Fruit fly (Drosophila melanogaster) whole organism, embryonic: ENCODE data around the gene CG6126.
A peak's percentile ranks its signal among the peaks of the same experiment; 100 is the strongest.

Experiments
- CG10543 ChIP-seq: fragments of 200-800 bp; sonication (Bioruptor generic); optimal IDR thresholded peaks from 3 replicates; lab custom pipeline; 2017; ENCODE audit warnings: missing biosample characterization, mild to moderate bottlenecking, missing genetic modification characterization, moderate library complexity
- CG11560 ChIP-seq: fragments of 200-800 bp; sonication (Bioruptor generic); IDR thresholded peaks from 3 replicates; pipeline ENCODE4 v1.3.6; 2022; ENCODE audit warnings: missing biosample characterization, missing genetic modification characterization
- CG12391 ChIP-seq: fragments of 200-800 bp; sonication (Bioruptor generic); optimal IDR thresholded peaks from 3 replicates; lab custom pipeline; 2018; ENCODE audit warnings: missing biosample characterization, mild to moderate bottlenecking, missing genetic modification characterization, moderate library complexity
- CG13424 ChIP-seq: fragments of 200-800 bp; sonication (Bioruptor generic); optimal IDR thresholded peaks from 2 replicates; lab custom pipeline; 2019; ENCODE audit warnings: missing biosample characterization, mild to moderate bottlenecking, missing genetic modification characterization, moderate library complexity
- CG13775 ChIP-seq: fragments of 200-800 bp; sonication (Bioruptor generic); optimal IDR thresholded peaks from 3 replicates; lab custom pipeline; 2017; ENCODE audit warnings: missing biosample characterization, mild to moderate bottlenecking, missing genetic modification characterization
- CG14710 ChIP-seq: fragments of 200-800 bp; sonication (Bioruptor generic); optimal IDR thresholded peaks from 3 replicates; lab custom pipeline; 2019; ENCODE audit warnings: missing biosample characterization, mild to moderate bottlenecking, missing genetic modification characterization, moderate library complexity
- CG16779 ChIP-seq: fragments of 200-800 bp; sonication (Bioruptor generic); IDR thresholded peaks from 2 replicates; pipeline ENCODE4 v1.3.6; 2022; ENCODE audit warnings: missing biosample characterization, missing genetic modification characterization
- CG32532 ChIP-seq: fragments of 200-800 bp; sonication (Bioruptor generic); IDR thresholded peaks from 2 replicates; pipeline ENCODE4 v1.3.6; 2022; ENCODE audit warnings: missing biosample characterization, missing genetic modification characterization
- CG6254 ChIP-seq: fragments of 200-800 bp; sonication (Bioruptor generic); optimal IDR thresholded peaks from 3 replicates; lab custom pipeline; 2017; ENCODE audit warnings: mild to moderate bottlenecking, missing biosample characterization, missing genetic modification reagents, missing genetic modification characterization
- CG6683 ChIP-seq: fragments of 200-800 bp; sonication (Bioruptor generic); optimal IDR thresholded peaks from 2 replicates; lab custom pipeline; 2017; ENCODE audit warnings: missing biosample characterization, mild to moderate bottlenecking, missing genetic modification characterization, missing genetic modification reagents
- CG6765 ChIP-seq: fragments of 200-800 bp; sonication (Bioruptor generic); optimal IDR thresholded peaks from 3 replicates; lab custom pipeline; 2017; ENCODE audit warnings: missing biosample characterization, mild to moderate bottlenecking, missing genetic modification characterization
- CG6791 ChIP-seq: fragments of 200-800 bp; sonication (Bioruptor generic); IDR thresholded peaks from 3 replicates; pipeline ENCODE4 v1.3.6; 2022; ENCODE audit warnings: missing biosample characterization, missing genetic modification characterization; ENCODE audit not compliant: partially characterized antibody
- CG8359 ChIP-seq: fragments of 200-800 bp; sonication (Bioruptor generic); optimal IDR thresholded peaks from 2 replicates; lab custom pipeline; 2017; ENCODE audit warnings: missing biosample characterization, mild to moderate bottlenecking, missing genetic modification characterization, borderline replicate concordance
- CG9609 ChIP-seq: fragments of 200-800 bp; sonication (Bioruptor generic); optimal IDR thresholded peaks from 3 replicates; lab custom pipeline; 2016; ENCODE audit warnings: missing biosample characterization, missing genetic modification characterization
- CoRest ChIP-seq: fragments of 200-800 bp; sonication (Bioruptor generic); optimal IDR thresholded peaks from 3 replicates; lab custom pipeline; 2018; ENCODE audit warnings: missing biosample characterization, mild to moderate bottlenecking, missing genetic modification characterization, moderate library complexity
- Dll ChIP-seq: fragments of 200-800 bp; sonication (Bioruptor generic); IDR thresholded peaks from 4 replicates; pipeline ENCODE4 v1.3.6; 2022; ENCODE audit warnings: missing biosample characterization, missing genetic modification characterization; ENCODE audit not compliant: partially characterized antibody
- Dref ChIP-seq: fragments of 200-800 bp; sonication (Bioruptor generic); IDR thresholded peaks from 2 replicates; pipeline ENCODE4 v1.3.6; 2022; ENCODE audit warnings: missing biosample characterization, missing genetic modification characterization
- Gug ChIP-seq: fragments of 200-800 bp; sonication (Bioruptor generic); IDR thresholded peaks from 4 replicates; pipeline ENCODE4 v1.3.6; 2022; ENCODE audit warnings: missing biosample characterization, missing genetic modification characterization
- HLH54F ChIP-seq: fragments of 200-800 bp; sonication (Bioruptor generic); optimal IDR thresholded peaks from 3 replicates; lab custom pipeline; 2016; ENCODE audit warnings: missing biosample characterization, missing genetic modification characterization
- Hr78 ChIP-seq, 2 experiments: fragments of 200-800 bp in 1 of 2; fragments of >200 bp in 1 of 2; sonication (Bioruptor generic) in 1 of 2; optimal IDR thresholded peaks; 2 replicates each; lab custom pipeline; 2017 to 2019; ENCODE audit warnings: missing biosample characterization in 2 of 2, missing genetic modification characterization in 2 of 2, mild to moderate bottlenecking in 1 of 2, moderate library complexity in 1 of 2
- Lim3 ChIP-seq: fragments of 200-800 bp; sonication (Bioruptor generic); IDR thresholded peaks from 2 replicates; pipeline ENCODE4 v1.3.6; 2022; ENCODE audit warnings: missing biosample characterization, missing genetic modification characterization
- Pdp1 ChIP-seq, 2 experiments: fragments of 200-800 bp; sonication (Bioruptor generic); optimal IDR thresholded peaks; 3 replicates each; lab custom pipeline; 2016; ENCODE audit warnings: missing biosample characterization in 2 of 2, missing genetic modification characterization in 2 of 2, mild to moderate bottlenecking in 1 of 2, moderate library complexity in 1 of 2
- Six4 ChIP-seq: fragments of 200-800 bp; sonication (Bioruptor generic); optimal IDR thresholded peaks from 2 replicates; lab custom pipeline; 2016; ENCODE audit warnings: missing biosample characterization, missing genetic modification characterization
- Xbp1 ChIP-seq: fragments of 200-800 bp; sonication (Bioruptor generic); optimal IDR thresholded peaks from 3 replicates; lab custom pipeline; 2016; ENCODE audit warnings: missing biosample characterization, mild to moderate bottlenecking, missing genetic modification characterization
- caup ChIP-seq: fragments of 200-800 bp; sonication (Bioruptor generic); optimal IDR thresholded peaks from 3 replicates; lab custom pipeline; 2017; ENCODE audit warnings: missing biosample characterization, mild to moderate bottlenecking, missing genetic modification characterization, moderate library complexity; ENCODE audit not compliant: severe bottlenecking
- chif ChIP-seq, 2 experiments: fragments of 200-800 bp; sonication (Bioruptor generic); optimal IDR thresholded peaks; 3 replicates each; lab custom pipeline; 2016; ENCODE audit warnings: missing biosample characterization in 2 of 2, missing genetic modification characterization in 2 of 2
- disco-r ChIP-seq: fragments of 200-800 bp; sonication (Bioruptor generic); optimal IDR thresholded peaks from 2 replicates; lab custom pipeline; 2016; ENCODE audit warnings: missing biosample characterization, missing genetic modification characterization
- dmrt99B ChIP-seq: fragments of 200-800 bp; sonication (Bioruptor generic); optimal IDR thresholded peaks from 2 replicates; lab custom pipeline; 2018; ENCODE audit warnings: missing biosample characterization, mild to moderate bottlenecking, missing genetic modification characterization, moderate library complexity
- fru ChIP-seq: fragments of >200 bp; optimal IDR thresholded peaks from 2 replicates; lab custom pipeline; 2017
- gcm ChIP-seq: fragments of 200-800 bp; sonication (Bioruptor generic); optimal IDR thresholded peaks from 2 replicates; lab custom pipeline; 2019; ENCODE audit warnings: missing biosample characterization, mild to moderate bottlenecking, missing genetic modification characterization, moderate library complexity
- grau ChIP-seq: fragments of 200-800 bp; optimal IDR thresholded peaks from 3 replicates; lab custom pipeline; 2019; ENCODE audit warnings: missing biosample characterization, mild to moderate bottlenecking, missing genetic modification characterization, moderate library complexity
- mirr ChIP-seq: fragments of 200-800 bp; sonication (Bioruptor generic); optimal IDR thresholded peaks from 3 replicates; lab custom pipeline; 2018; ENCODE audit warnings: missing biosample characterization, mild to moderate bottlenecking, missing genetic modification characterization
- nerfin-1 ChIP-seq: fragments of 200-800 bp; sonication (Bioruptor generic); optimal IDR thresholded peaks from 3 replicates; lab custom pipeline; 2019; ENCODE audit warnings: missing biosample characterization, mild to moderate bottlenecking, missing genetic modification characterization, moderate library complexity
- nom ChIP-seq: fragments of 200-800 bp; sonication (Bioruptor generic); optimal IDR thresholded peaks from 2 replicates; lab custom pipeline; 2017; ENCODE audit warnings: missing biosample characterization, missing genetic modification characterization, mild to moderate bottlenecking, moderate library complexity, missing genetic modification reagents
- pan ChIP-seq, 4 experiments: fragments of >200 bp in 3 of 4; fragments of 200-800 bp in 1 of 4; sonication (Bioruptor generic) in 1 of 4; optimal IDR thresholded peaks in 3 of 4; IDR thresholded peaks in 1 of 4; 2 replicates each; pipeline versions ENCODE4 v1.3.6 to Lab custom; 2017 to 2022; ENCODE audit warnings: missing biosample characterization in 2 of 4, missing genetic modification characterization in 2 of 4, mixed read lengths in 1 of 4
- pros ChIP-seq: fragments of 200-800 bp; sonication (Bioruptor generic); optimal IDR thresholded peaks from 3 replicates; lab custom pipeline; 2019; ENCODE audit warnings: missing biosample characterization, mild to moderate bottlenecking, missing genetic modification characterization, moderate library complexity
- pum ChIP-seq: fragments of 200-800 bp; sonication (Bioruptor generic); optimal IDR thresholded peaks from 2 replicates; lab custom pipeline; 2016; ENCODE audit warnings: missing biosample characterization, missing genetic modification characterization
- row ChIP-seq: fragments of 200-800 bp; sonication (Bioruptor generic); IDR thresholded peaks from 3 replicates; pipeline ENCODE4 v1.3.6; 2022; ENCODE audit warnings: missing biosample characterization, missing genetic modification characterization
- scrt ChIP-seq: fragments of 200-800 bp; sonication (Bioruptor generic); optimal IDR thresholded peaks from 2 replicates; lab custom pipeline; 2018; ENCODE audit warnings: missing biosample characterization, mild to moderate bottlenecking, missing genetic modification characterization, moderate library complexity
- sens ChIP-seq: fragments of 200-800 bp; sonication (Bioruptor generic); peaks from one replicate; lab custom pipeline; 2016; ENCODE audit warnings: missing biosample characterization, missing genetic modification characterization
- sim ChIP-seq: fragments of 200-800 bp; sonication (Bioruptor generic); IDR thresholded peaks from 2 replicates; pipeline ENCODE4 v1.3.6; 2022; ENCODE audit warnings: missing biosample characterization, missing genetic modification characterization
- sob ChIP-seq: fragments of 200-800 bp; sonication (Bioruptor generic); IDR thresholded peaks from 2 replicates; pipeline ENCODE4 v1.3.6; 2022; ENCODE audit warnings: missing biosample characterization, missing genetic modification characterization
- tna ChIP-seq: fragments of 200-800 bp; sonication (Bioruptor generic); IDR thresholded peaks from 2 replicates; pipeline ENCODE4 v1.3.6; 2022; ENCODE audit warnings: missing biosample characterization, missing genetic modification characterization; ENCODE audit not compliant: partially characterized antibody
- ttk ChIP-seq: fragments of 200-800 bp; sonication (Bioruptor generic); IDR thresholded peaks from 2 replicates; pipeline ENCODE4 v2.1.2; 2022; ENCODE audit warnings: missing biosample characterization, missing genetic modification characterization
- twi ChIP-seq: fragments of 200-800 bp; optimal IDR thresholded peaks from 2 replicates; lab custom pipeline; 2019; ENCODE audit warnings: missing biosample characterization, mild to moderate bottlenecking, missing genetic modification characterization, moderate library complexity
- unc-4 ChIP-seq: fragments of 200-800 bp; sonication (Bioruptor generic); IDR thresholded peaks from 2 replicates; pipeline ENCODE4 v1.3.6; 2022; ENCODE audit warnings: missing biosample characterization, missing genetic modification characterization; ENCODE audit not compliant: partially characterized antibody
- vfl ChIP-seq: fragments of 200-800 bp; sonication (Bioruptor generic); optimal IDR thresholded peaks from 2 replicates; lab custom pipeline; 2016; ENCODE audit warnings: missing biosample characterization, missing genetic modification characterization

Gene CG6126

dm6 chr3R:16212859-16213708, 10.2 kb upstream of the CG6126 start (continued):
- TF ChIP-seq Hr78 (GFP tag; optimal IDR thresholded peaks at IDR 0.05; lab: Kevin White, UChicago) (peak in 1 of 2 experiments; percentile 11), tna (GFP tag; lab: Robert Waterston, UW) (no peak), CG6791 (GFP tag; lab: Robert Waterston, UW) (no peak), CG6683 (GFP tag; lab: Kevin White, UChicago) (peak; percentile 44), row (GFP tag; lab: Robert Waterston, UW) (peak; percentile 49), disco-r (GFP tag; lab: Kevin White, UChicago) (no peak), CG14710 (tag; lab: Kevin White, UChicago) (peak; percentile 60), CG6765 (GFP tag; lab: Kevin White, UChicago) (peak; percentile 37), CG16779 (0 out of 2 replicates have a peak, but pooled peaks have one; percentile 25), Dref (peak; percentile 25; the same call in 1 of the 2 replicates), CG10543 (GFP tag; lab: Kevin White, UChicago) (peak; percentile 90), CG32532 (GFP tag; lab: Robert Waterston, UW) (peak; percentile 6; the same call in 1 of the 2 replicates), CG6254 (GFP tag; lab: Kevin White, UChicago) (peak; percentile 53), Dll (GFP tag; lab: Robert Waterston, UW) (no peak), Lim3 (GFP tag; lab: Robert Waterston, UW) (no peak), mirr (no peak), pum (GFP tag; lab: Kevin White, UChicago) (peak; percentile 3), CoRest (peak; percentile 43), CG13424 (peak; percentile 59), nerfin-1 (tag; lab: Kevin White, UChicago) (no peak), fru (lab: Kevin White, UChicago) (no peak), HLH54F (GFP tag; lab: Kevin White, UChicago) (no peak), nom (GFP tag; lab: Kevin White, UChicago) (peak; percentile 5), chif (GFP tag; optimal IDR thresholded peaks at IDR 0.05; lab: Kevin White, UChicago) (peak in 1 of 2 experiments; percentile 24), pan (optimal IDR thresholded peaks at IDR 0.05; lab: Kevin White, UChicago) (no peak), pan (GFP tag; optimal IDR thresholded peaks at IDR 0.05 in 1 of 2, IDR thresholded peaks at IDR 0.05 in 1 of 2) (peak in 1 of 2 experiments; percentile 12), ttk (GFP tag; lab: Robert Waterston, UW) (no peak), CG9609 (no peak), Pdp1 (GFP tag; optimal IDR thresholded peaks at IDR 0.05; lab: Kevin White, UChicago) (peak in 1 of 2 experiments; percentile 1), vfl (GFP tag; lab: Kevin White, UChicago) (peak; percentile 38), sim (GFP tag; lab: Robert Waterston, UW) (no peak), CG13775 (GFP tag; lab: Kevin White, UChicago) (peak; percentile 9), CG12391 (tag; lab: Kevin White, UChicago) (peak; percentile 37), Xbp1 (GFP tag; lab: Kevin White, UChicago) (peak; percentile 22), twi (tag; lab: Kevin White, UChicago) (no peak), pros (GFP tag; lab: Kevin White, UChicago) (no peak), CG8359 (GFP tag; lab: Kevin White, UChicago) (no peak), sob (peak; percentile 9; the same call in 1 of the 2 replicates), Gug (GFP tag; lab: Robert Waterston, UW) (peak; percentile 7; the same call in 1 of the 4 replicates), caup (GFP tag; lab: Kevin White, UChicago) (peak; percentile 46), grau (tag; lab: Kevin White, UChicago) (peak; percentile 30), dmrt99B (tag; lab: Kevin White, UChicago) (peak; percentile 72), sens (GFP tag; lab: Kevin White, UChicago) (peak; percentile 88), scrt (peak; percentile 63), Six4 (peak; percentile 4), CG11560 (tag; lab: Robert Waterston, UW) (no peak), unc-4 (GFP tag; lab: Robert Waterston, UW) (no peak), gcm (GFP tag; lab: Kevin White, UChicago) (peak; percentile 39)
